Worm (Caenorhabditis elegans) whole organism, L2 larva: ENCODE results near the gene srx-5.

Experiments
- Y55F3AM.14 ChIP-seq: fragments of 200-800 bp; sonication (Bioruptor generic); optimal IDR thresholded peaks from 2 replicates; lab custom pipeline; 2018; ENCODE audit warnings: mild to moderate bottlenecking, missing genetic modification characterization, missing compliant biosample characterization
- aly-2 ChIP-seq: fragments of 150-350 bp; optimal IDR thresholded peaks from 2 replicates; lab custom pipeline; 2014; ENCODE audit warnings: missing biosample characterization, missing genetic modification characterization
- egl-27 ChIP-seq: sonication (generic microtip); optimal IDR thresholded peaks from 3 replicates; lab custom pipeline; 2017; ENCODE audit warnings: missing biosample characterization, missing genetic modification reagents, missing genetic modification characterization
- fos-1 ChIP-seq: fragments of 150-350 bp; optimal IDR thresholded peaks from 2 replicates; lab custom pipeline; 2014; ENCODE audit warnings: missing biosample characterization, missing genetic modification characterization
- nhr-23 ChIP-seq: fragments of 150-350 bp; optimal IDR thresholded peaks from 2 replicates; lab custom pipeline; 2014; ENCODE audit warnings: missing biosample characterization, missing genetic modification reagents, missing genetic modification characterization
- nhr-6 ChIP-seq: fragments of 150-350 bp; optimal IDR thresholded peaks from 2 replicates; lab custom pipeline; 2014; ENCODE audit warnings: missing biosample characterization, missing genetic modification characterization
- sma-3 ChIP-seq: sonication (generic microtip); optimal IDR thresholded peaks from 2 replicates; lab custom pipeline; 2016; ENCODE audit warnings: missing genetic modification reagents, missing genetic modification characterization, missing compliant biosample characterization

DNA sequence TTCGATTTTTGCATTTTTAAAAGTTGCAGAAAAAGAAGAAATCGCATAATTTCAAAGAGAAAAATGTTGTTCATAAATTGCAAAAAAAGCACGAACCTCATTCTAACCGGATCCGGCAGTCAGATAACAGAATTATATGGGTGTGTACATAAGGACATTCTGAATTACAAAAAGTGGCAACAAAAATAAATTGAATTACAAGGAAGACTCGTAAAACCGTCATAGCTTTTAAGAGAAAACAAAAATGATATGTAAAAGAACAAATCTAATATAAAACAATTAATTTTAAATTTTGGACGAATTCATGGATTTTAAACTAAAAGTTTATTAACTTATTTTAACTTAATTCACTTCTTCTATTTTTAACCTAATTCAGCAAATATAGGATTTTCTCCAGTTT is 39.7 kb upstream of the srx-5 start, which contains the start of gene F31F4.17:
- TF ChIP-seq aly-2 (tag; lab: Kevin White, UChicago) (no peak), fos-1 (tag; lab: Kevin White, UChicago) (no peak), Y55F3AM.14 (GFP tag; lab: Kevin White, UChicago) (no peak), nhr-23 (tag; lab: Kevin White, UChicago) (no peak), nhr-6 (tag; lab: Kevin White, UChicago) (no peak), egl-27 (tag; lab: Kevin White, UChicago) (no peak), sma-3 (GFP tag; lab: Kevin White, UChicago) (no peak)
